Worm (Caenorhabditis elegans): Measurements from ENCODE around the gene rmd-3.

The rmd-3 gene

DNA sequence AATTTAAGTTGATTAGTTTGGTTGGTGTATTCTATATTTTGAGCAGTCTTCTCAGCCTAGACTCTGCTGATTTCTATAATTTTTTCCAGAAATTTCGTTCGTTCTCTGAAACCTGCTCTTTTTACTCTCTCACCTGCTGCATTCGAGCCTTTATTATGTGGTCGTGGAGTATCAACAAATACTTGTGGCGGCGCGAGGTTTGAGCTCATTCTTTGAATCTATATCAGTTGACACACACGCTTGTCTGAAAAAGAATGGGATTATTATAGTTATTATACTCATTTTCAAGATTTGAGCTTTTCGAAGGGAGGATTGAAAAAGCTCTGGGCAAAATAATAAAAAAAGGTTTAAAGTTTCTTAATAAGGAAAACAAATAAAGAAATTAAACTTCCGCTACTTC is 36.6 kb upstream of the rmd-3 start:
- no peak for TF ChIP-seq fos-1 (tag; optimal IDR thresholded peaks at IDR 0.05)
- TF ChIP-seq R02D3.7 (tag; optimal IDR thresholded peaks at IDR 0.05) = no peak
- TF ChIP-seq tbx-2 (tag; optimal IDR thresholded peaks at IDR 0.05) = no peak
- no peak for TF ChIP-seq nhr-12 (tag; optimal IDR thresholded peaks at IDR 0.05)

ce11 chrII:11371981-11372380 is 32.6 kb upstream of the rmd-3 start, which contains the start of gene C33B4.2:
TSS of gene C33B4.2 (minus strand) at chrII:11372145.
- TF ChIP-seq nhr-43 (tag; optimal IDR thresholded peaks at IDR 0.05; ENCODE audit: poor library complexity, severe bottlenecking) (peak; percentile 84), ceh-9 (tag; optimal IDR thresholded peaks at IDR 0.05) (no peak)

ce11 chrII:11361751-11362150 is 22.3 kb upstream of the rmd-3 start:
- TF ChIP-seq fkh-10 (GFP tag; optimal IDR thresholded peaks at IDR 0.05) (peak; percentile 95), unc-62 (GFP tag; optimal IDR thresholded peaks at IDR 0.05) (no peak)

- TF ChIP-seq daf-12 (tag; optimal IDR thresholded peaks at IDR 0.05) (no peak), egl-27 (tag; optimal IDR thresholded peaks at IDR 0.05) (no peak), ceh-82 (tag; optimal IDR thresholded peaks at IDR 0.05) (no peak), skn-1 (tag; optimal IDR thresholded peaks at IDR 0.05) (no peak), lin-15B (tag; optimal IDR thresholded peaks at IDR 0.05) (no peak), nhr-12 (tag; optimal IDR thresholded peaks at IDR 0.05) (no peak), unc-62 (GFP tag; optimal IDR thresholded peaks at IDR 0.05) (no peak), tbx-2 (tag; optimal IDR thresholded peaks at IDR 0.05) (no peak), nhr-25 (tag; optimal IDR thresholded peaks at IDR 0.05) (no peak)
These were observed 14.1 kb upstream of the rmd-3 start for ce11 chrII:11353471-11353870.

ce11 chrII:11351599-11351998 is 12.2 kb upstream of the rmd-3 start, which contains the start of gene clh-2:
TSS of gene clh-2 (plus strand) at chrII:11351899.
- TF ChIP-seq R02D3.7 (tag; optimal IDR thresholded peaks at IDR 0.05) (no peak), daf-12 (tag; optimal IDR thresholded peaks at IDR 0.05) (no peak), egl-5 (tag; optimal IDR thresholded peaks at IDR 0.05) (no peak), sea-2 (GFP tag; optimal IDR thresholded peaks at IDR 0.05) (no peak), pha-4 (tag; optimal IDR thresholded peaks at IDR 0.05) (no peak), ceh-9 (tag; optimal IDR thresholded peaks at IDR 0.05) (no peak), nhr-77 (tag; optimal IDR thresholded peaks at IDR 0.05) (no peak), nhr-43 (tag; optimal IDR thresholded peaks at IDR 0.05; ENCODE audit: poor library complexity, severe bottlenecking) (no peak), nhr-25 (tag; optimal IDR thresholded peaks at IDR 0.05) (no peak)

DNA sequence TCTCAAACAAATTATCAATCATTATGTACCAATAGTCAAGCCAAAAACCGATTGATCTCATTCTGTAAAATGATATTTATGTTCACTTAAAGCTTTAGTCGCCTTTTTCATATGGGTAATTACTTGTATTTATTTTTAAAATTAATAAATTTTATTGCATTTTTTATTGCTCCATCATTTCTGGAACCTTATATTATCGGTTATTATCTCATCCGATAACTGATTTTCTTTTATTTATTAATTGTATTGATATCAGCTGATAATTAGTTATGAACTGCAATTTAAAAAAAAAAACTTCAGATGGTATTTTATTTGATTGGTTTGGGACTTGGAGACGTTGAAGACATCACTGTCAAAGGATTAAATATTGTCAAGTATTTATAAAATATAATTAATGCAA is 10.5 kb upstream of the rmd-3 start, which contains the start of gene dph-5:
Gene dph-5, plus strand, starts transcription at position 301 of the 400 bp plus-strand sequence.
- no peak for TF ChIP-seq fkh-10 (GFP tag; optimal IDR thresholded peaks at IDR 0.05)
- no peak for TF ChIP-seq snpc-4 (tag; optimal IDR thresholded peaks at IDR 0.05)
- TF ChIP-seq ama-1 (optimal IDR thresholded peaks at IDR 0.05) = no peak
- no peak for TF ChIP-seq zag-1 (tag; optimal IDR thresholded peaks at IDR 0.05)
- TF ChIP-seq unc-62 (GFP tag; optimal IDR thresholded peaks at IDR 0.05) = no peak
- TF ChIP-seq lin-15B (tag; optimal IDR thresholded peaks at IDR 0.05) = no peak
- no peak for TF ChIP-seq fos-1 (tag; optimal IDR thresholded peaks at IDR 0.05)
- TF ChIP-seq nhr-28 (tag; optimal IDR thresholded peaks at IDR 0.05) = no peak
- TF ChIP-seq unc-39 (tag; optimal IDR thresholded peaks at IDR 0.05) = no peak
- TF ChIP-seq jun-1 (tag; optimal IDR thresholded peaks at IDR 0.05) = no peak
- TF ChIP-seq nhr-23 (tag; optimal IDR thresholded peaks at IDR 0.05) = no peak
- no peak for TF ChIP-seq ztf-11 (tag; optimal IDR thresholded peaks at IDR 0.05)
- no peak for TF ChIP-seq elt-1 (tag; optimal IDR thresholded peaks at IDR 0.05)
- no peak for TF ChIP-seq aly-2 (tag; optimal IDR thresholded peaks at IDR 0.05)
- no peak for TF ChIP-seq lin-39 (tag; optimal IDR thresholded peaks at IDR 0.05)
- no peak for TF ChIP-seq nhr-43 (tag; optimal IDR thresholded peaks at IDR 0.05; ENCODE audit: poor library complexity, severe bottlenecking)

ce11 chrII:11347878-11348556 is 8.6 kb upstream of the rmd-3 start, which contains the start of the genes B0491.6 and pigm-1:
TSS of gene B0491.6 (minus strand) at chrII:11348343.
TSS of gene pigm-1 (plus strand) at chrII:11348445.
- no peak for TF ChIP-seq nhr-28 (tag; optimal IDR thresholded peaks at IDR 0.05)
- TF ChIP-seq nhr-25 (tag; optimal IDR thresholded peaks at IDR 0.05) = peak; percentile 46
- TF ChIP-seq zag-1 (tag; optimal IDR thresholded peaks at IDR 0.05) = no peak
- no peak for TF ChIP-seq ztf-11 (tag; optimal IDR thresholded peaks at IDR 0.05)
- no peak for TF ChIP-seq aly-2 (tag; optimal IDR thresholded peaks at IDR 0.05)
- TF ChIP-seq fkh-2 (tag; optimal IDR thresholded peaks at IDR 0.05) = no peak
- peak; percentile 68 for TF ChIP-seq egl-5 (tag; optimal IDR thresholded peaks at IDR 0.05)
- peak; percentile 4 for TF ChIP-seq nhr-43 (tag; optimal IDR thresholded peaks at IDR 0.05; ENCODE audit: poor library complexity, severe bottlenecking)
- peak; percentile 51 for TF ChIP-seq ceh-28 (tag; optimal IDR thresholded peaks at IDR 0.05)
- TF ChIP-seq elt-2 (tag; optimal IDR thresholded peaks at IDR 0.05) = peak; percentile 48
- TF ChIP-seq fkh-10 (GFP tag; optimal IDR thresholded peaks at IDR 0.05) = peak; percentile 30
- peak; percentile 94 for TF ChIP-seq skn-1 (tag; optimal IDR thresholded peaks at IDR 0.05)
- peak; percentile 57 for TF ChIP-seq snpc-4 (tag; optimal IDR thresholded peaks at IDR 0.05)
- no peak for TF ChIP-seq daf-12 (tag; optimal IDR thresholded peaks at IDR 0.05)
- peak; percentile 41 for TF ChIP-seq nhr-23 (tag; optimal IDR thresholded peaks at IDR 0.05)
- TF ChIP-seq elt-3 (tag; optimal IDR thresholded peaks at IDR 0.05) = no peak
- peak; percentile 56 for TF ChIP-seq pha-4 (tag; optimal IDR thresholded peaks at IDR 0.05)
- TF ChIP-seq hmg-11 (tag; optimal IDR thresholded peaks at IDR 0.05) = peak; percentile 69
- no peak for TF ChIP-seq ceh-16 (tag; optimal IDR thresholded peaks at IDR 0.05)
- no peak for TF ChIP-seq ZK546.5 (tag; optimal IDR thresholded peaks at IDR 0.05)
- TF ChIP-seq ceh-82 (tag; optimal IDR thresholded peaks at IDR 0.05) = no peak
- no peak for TF ChIP-seq nhr-237 (tag; optimal IDR thresholded peaks at IDR 0.05)

Data from whole organism, L3 larva.